Worm (Caenorhabditis elegans) whole organism, L4 larva: ENCODE results near the gene srd-65.

Experiments used
- D1046.2 ChIP-seq: fragments of 200-800 bp; sonication (Bioruptor generic); IDR thresholded peaks from 2 replicates; pipeline ENCODE4 v1.3.6; 2022; ENCODE audit warnings: missing genetic modification characterization, missing compliant biosample characterization
- F44E2.7 ChIP-seq: fragments of 200-800 bp; sonication (Bioruptor generic); IDR thresholded peaks from 2 replicates; pipeline ENCODE4 v2.1.2; 2022; ENCODE audit warnings: missing genetic modification characterization, missing compliant biosample characterization
- ZK546.5 ChIP-seq, 2 experiments: sonication (generic microtip); optimal IDR thresholded peaks; 2 replicates each; lab custom pipeline; 2017; ENCODE audit warnings: missing biosample characterization in 2 of 2, missing genetic modification characterization in 2 of 2
- aha-1 ChIP-seq: fragments of 150-350 bp; peaks from one replicate; lab custom pipeline; 2014; ENCODE audit warnings: missing biosample characterization, missing genetic modification characterization
- arid-1 ChIP-seq: fragments of 200-800 bp; sonication (Bioruptor generic); conservative IDR thresholded peaks from 2 replicates; pipeline ENCODE4 v1.3.6; 2022; ENCODE audit warnings: missing genetic modification reagents, missing genetic modification characterization, missing compliant biosample characterization
- attf-4 ChIP-seq: sonication (generic microtip); optimal IDR thresholded peaks from 3 replicates; lab custom pipeline; 2017; ENCODE audit warnings: missing biosample characterization, missing genetic modification characterization
- ceh-28 ChIP-seq: fragments of 150-350 bp; optimal IDR thresholded peaks from 2 replicates; lab custom pipeline; 2014; ENCODE audit warnings: missing biosample characterization, missing genetic modification reagents, missing genetic modification characterization
- ceh-82 ChIP-seq: sonication (generic microtip); optimal IDR thresholded peaks from 2 replicates; lab custom pipeline; 2017; ENCODE audit warnings: missing biosample characterization, missing genetic modification characterization
- daf-12 ChIP-seq: fragments of 150-350 bp; optimal IDR thresholded peaks from 2 replicates; lab custom pipeline; 2014; ENCODE audit warnings: missing biosample characterization, missing genetic modification reagents, missing genetic modification characterization
- daf-19 ChIP-seq: fragments of 200-800 bp; sonication (Bioruptor generic); conservative IDR thresholded peaks from 2 replicates; pipeline ENCODE4 v1.3.6; 2022; ENCODE audit warnings: missing genetic modification characterization, missing compliant biosample characterization
- daf-8 ChIP-seq: fragments of 200-800 bp; sonication (Bioruptor generic); IDR thresholded peaks from 2 replicates; pipeline ENCODE4 v1.3.6; 2022; ENCODE audit warnings: missing genetic modification characterization, missing compliant biosample characterization
- dmd-6 ChIP-seq: fragments of 200-800 bp; sonication (Bioruptor generic); IDR thresholded peaks from 2 replicates; pipeline ENCODE4 v1.3.6; 2022; ENCODE audit warnings: missing genetic modification reagents, missing genetic modification characterization, missing compliant biosample characterization
- dmd-8 ChIP-seq: fragments of 200-800 bp; sonication (Bioruptor generic); IDR thresholded peaks from 2 replicates; pipeline ENCODE4 v1.3.6; 2022; ENCODE audit warnings: missing genetic modification characterization, missing compliant biosample characterization
- dpl-1 ChIP-seq: fragments of 150-350 bp; optimal IDR thresholded peaks from 2 replicates; lab custom pipeline; 2014; ENCODE audit warnings: missing biosample characterization, missing genetic modification reagents, missing genetic modification characterization
- egl-43 ChIP-seq: fragments of 200-800 bp; sonication (Bioruptor generic); IDR thresholded peaks from 2 replicates; pipeline ENCODE4 v1.3.6; 2022; ENCODE audit warnings: missing genetic modification reagents, missing genetic modification characterization, missing compliant biosample characterization
- gei-8 ChIP-seq: fragments of 200-800 bp; sonication (Bioruptor generic); optimal IDR thresholded peaks from 2 replicates; lab custom pipeline; 2018; ENCODE audit warnings: mild to moderate bottlenecking, missing genetic modification characterization, missing compliant biosample characterization
- jun-1 ChIP-seq: fragments of 150-350 bp; optimal IDR thresholded peaks from 2 replicates; lab custom pipeline; 2014; ENCODE audit warnings: missing biosample characterization, missing genetic modification reagents, missing genetic modification characterization
- lim-7 ChIP-seq: fragments of 200-800 bp; sonication (Bioruptor generic); IDR thresholded peaks from 2 replicates; pipeline ENCODE4 v1.3.6; 2022; ENCODE audit warnings: missing genetic modification characterization, missing compliant biosample characterization
- lin-1 ChIP-seq: fragments of 200-800 bp; sonication (Bioruptor generic); IDR thresholded peaks from 2 replicates; pipeline ENCODE4 v1.3.6; 2022; ENCODE audit warnings: missing genetic modification reagents, missing genetic modification characterization, missing compliant biosample characterization
- lin-15B ChIP-seq: fragments of 150-350 bp; sonication (generic microtip); optimal IDR thresholded peaks from 3 replicates; lab custom pipeline; 2014; ENCODE audit warnings: missing biosample characterization, missing genetic modification characterization
- lir-3 ChIP-seq: sonication (generic microtip); optimal IDR thresholded peaks from 2 replicates; lab custom pipeline; 2016; ENCODE audit warnings: mild to moderate bottlenecking, missing genetic modification characterization, missing compliant biosample characterization
- madf-9 ChIP-seq: fragments of 200-800 bp; sonication (Bioruptor generic); conservative IDR thresholded peaks from 2 replicates; pipeline ENCODE4 v1.3.6; 2022; ENCODE audit warnings: missing genetic modification reagents, missing genetic modification characterization, missing compliant biosample characterization
- nhr-10 ChIP-seq: fragments of 150-350 bp; optimal IDR thresholded peaks from 2 replicates; lab custom pipeline; 2014; ENCODE audit warnings: missing biosample characterization, missing genetic modification characterization
- nhr-102 ChIP-seq: sonication (generic microtip); optimal IDR thresholded peaks from 2 replicates; lab custom pipeline; 2016; ENCODE audit warnings: mild to moderate bottlenecking, missing genetic modification characterization, moderate library complexity, missing compliant biosample characterization
- nhr-237 ChIP-seq: sonication (generic microtip); optimal IDR thresholded peaks from 2 replicates; lab custom pipeline; 2017; ENCODE audit warnings: missing biosample characterization, missing genetic modification characterization
- nhr-41 ChIP-seq: fragments of 200-800 bp; sonication (Bioruptor generic); IDR thresholded peaks from 2 replicates; pipeline ENCODE4 v1.3.6; 2022; ENCODE audit warnings: missing genetic modification reagents, missing genetic modification characterization, missing compliant biosample characterization
- nhr-76 ChIP-seq: fragments of 150-350 bp; optimal IDR thresholded peaks from 2 replicates; lab custom pipeline; 2014; ENCODE audit warnings: missing biosample characterization, missing genetic modification characterization
- pha-4 ChIP-seq, 2 experiments: fragments of 150-350 bp in 1 of 2; fragments of 200-800 bp in 1 of 2; sonication (Bioruptor generic) in 1 of 2; IDR thresholded peaks in 1 of 2; optimal IDR thresholded peaks in 1 of 2; 2 replicates each; pipeline versions ENCODE4 v1.3.6 to Lab custom; 2014 to 2022; ENCODE audit warnings: missing genetic modification characterization in 2 of 2, missing genetic modification reagents in 2 of 2, missing biosample characterization in 1 of 2, missing compliant biosample characterization in 1 of 2
- skn-1 ChIP-seq: fragments of 150-350 bp; optimal IDR thresholded peaks from 2 replicates; lab custom pipeline; 2014; ENCODE audit warnings: missing biosample characterization, missing genetic modification characterization
- tra-1 ChIP-seq: fragments of 200-800 bp; sonication (Bioruptor generic); IDR thresholded peaks from 2 replicates; pipeline ENCODE4 v1.3.6; 2022; ENCODE audit warnings: missing genetic modification reagents, missing genetic modification characterization, missing compliant biosample characterization
- unc-39 ChIP-seq: sonication (generic microtip); optimal IDR thresholded peaks from 2 replicates; lab custom pipeline; 2017; ENCODE audit warnings: missing biosample characterization, missing genetic modification characterization
- unc-62 ChIP-seq, 3 experiments: fragments of 150-350 bp in 1 of 3; sonication (generic microtip); optimal IDR thresholded peaks in 2 of 3; peaks in 1 of 3; 1 replicate in 1 of 3; 2 replicates in 2 of 3; lab custom pipeline; 2014 to 2017; ENCODE audit warnings: missing biosample characterization in 3 of 3, missing genetic modification characterization in 3 of 3, missing genetic modification reagents in 3 of 3, missing genotype in 1 of 3
- vab-7 ChIP-seq: fragments of 200-800 bp; sonication (Bioruptor generic); IDR thresholded peaks from 2 replicates; pipeline ENCODE4 v1.3.6; 2022; ENCODE audit warnings: missing genetic modification reagents, missing genetic modification characterization, missing compliant biosample characterization
- zip-11 ChIP-seq: fragments of 200-800 bp; sonication (Bioruptor generic); IDR thresholded peaks from 2 replicates; pipeline ENCODE4 v1.3.6; 2022; ENCODE audit warnings: missing genetic modification characterization, missing compliant biosample characterization

The srd-65 gene

DNA sequence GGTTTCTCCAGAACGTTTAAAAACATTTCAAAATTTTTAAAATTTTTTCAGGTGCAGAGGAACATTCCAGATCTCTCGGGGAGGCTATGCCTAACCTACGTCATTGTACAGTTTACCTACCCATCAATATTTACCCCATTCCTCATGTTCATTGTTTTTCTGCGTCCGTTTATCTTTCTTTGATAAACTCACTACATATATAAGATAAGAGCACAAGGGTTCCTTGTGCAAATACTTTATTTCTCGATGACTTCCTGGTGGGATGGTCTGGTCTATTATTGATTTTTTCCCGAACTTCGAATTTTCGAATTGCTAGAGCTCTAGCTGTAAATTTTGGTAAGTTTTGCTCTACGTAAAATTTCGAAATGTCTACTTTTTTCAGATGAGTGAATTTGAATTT is 9.6 kb upstream of the srd-65 start:
- no peak for TF ChIP-seq vab-7
- TF ChIP-seq ceh-82 (tag; lab: Kevin White, UChicago): no peak
- TF ChIP-seq arid-1 (GFP tag; lab: Robert Waterston, UW): no peak
- no peak for TF ChIP-seq madf-9 (GFP tag; lab: Robert Waterston, UW)
- TF ChIP-seq egl-43: no peak
- TF ChIP-seq F44E2.7 (GFP tag; lab: Robert Waterston, UW): no peak
- no peak for TF ChIP-seq daf-8
- TF ChIP-seq ceh-28 (tag; lab: Kevin White, UChicago): no peak
- TF ChIP-seq aha-1 (tag; lab: Kevin White, UChicago): no peak
- TF ChIP-seq dmd-6 (GFP tag; lab: Robert Waterston, UW): no peak
- no peak for TF ChIP-seq nhr-76 (tag; lab: Kevin White, UChicago)
- no peak for TF ChIP-seq nhr-102 (tag; lab: Kevin White, UChicago)
- TF ChIP-seq zip-11 (GFP tag; lab: Robert Waterston, UW): no peak
- no peak for TF ChIP-seq unc-39 (tag; lab: Kevin White, UChicago)
- TF ChIP-seq, all 104 proteins: peak for 0

DNA sequence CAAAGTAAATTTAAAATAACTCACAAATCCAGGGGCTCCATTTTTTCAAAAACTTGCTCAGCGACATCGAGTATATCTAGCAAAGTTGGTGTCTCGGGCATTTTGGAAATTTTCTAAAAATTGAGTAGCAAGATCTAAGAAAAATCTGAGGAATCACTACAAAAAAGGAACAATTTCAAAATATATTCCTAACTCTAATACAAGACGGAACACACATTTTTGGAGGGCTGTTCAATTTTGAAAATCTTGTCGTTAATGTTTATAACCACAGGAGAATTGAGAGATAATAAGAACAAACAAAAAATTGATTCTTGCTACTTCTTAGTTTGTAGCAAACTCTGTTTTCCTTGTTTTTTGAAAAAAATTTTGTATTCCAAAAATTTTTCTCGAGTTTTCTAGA is 8.5 kb upstream of the srd-65 start, which contains the start of gene fbxa-47:
Gene fbxa-47 (minus strand): TSS at position 101 of the 400 bp plus-strand sequence.
- no peak for TF ChIP-seq jun-1 (tag; lab: Kevin White, UChicago)
- TF ChIP-seq vab-7: no peak
- no peak for TF ChIP-seq unc-62 (GFP tag; optimal IDR thresholded peaks at IDR 0.05 in 1 of 2; lab: Kevin White, UChicago)
- no peak for TF ChIP-seq unc-62 (tag; optimal IDR thresholded peaks at IDR 0.05; lab: Kevin White, UChicago)
- no peak for TF ChIP-seq pha-4 (GFP tag; IDR thresholded peaks at IDR 0.05; lab: Robert Waterston, UW)
- TF ChIP-seq pha-4 (tag; optimal IDR thresholded peaks at IDR 0.05; lab: Kevin White, UChicago): no peak
- TF ChIP-seq egl-43: no peak
- no peak for TF ChIP-seq nhr-41 (GFP tag; lab: Robert Waterston, UW)

DNA sequence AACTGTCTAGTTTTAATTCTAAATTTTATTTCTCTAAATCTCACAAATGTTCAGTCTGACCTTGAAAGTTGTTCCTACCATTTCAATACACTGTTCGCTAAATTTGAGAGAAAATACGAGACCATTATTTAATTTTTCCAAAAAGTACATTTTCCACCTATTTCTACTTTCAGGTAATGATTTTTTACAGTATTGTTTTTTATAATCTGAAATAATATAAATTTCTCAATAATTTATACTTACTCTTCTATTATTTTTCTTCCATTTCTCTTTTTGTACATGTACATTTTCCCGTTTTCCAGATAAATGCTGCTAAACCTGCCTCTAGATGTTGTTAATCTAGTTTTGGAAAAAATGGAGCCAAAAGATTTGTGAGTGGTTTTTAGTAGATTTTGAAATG is 3.6 kb upstream of the srd-65 start, which contains the start of gene fbxa-62:
Gene fbxa-62 (plus strand): TSS at position 301 of the 400 bp plus-strand sequence.
- TF ChIP-seq arid-1 (GFP tag; lab: Robert Waterston, UW) (no peak), jun-1 (tag; lab: Kevin White, UChicago) (no peak), nhr-10 (tag; lab: Kevin White, UChicago) (no peak), ceh-82 (tag; lab: Kevin White, UChicago) (no peak), D1046.2 (GFP tag; lab: Robert Waterston, UW) (no peak), dmd-8 (GFP tag; lab: Robert Waterston, UW) (no peak), attf-4 (no peak), daf-19 (no peak), lir-3 (tag; lab: Kevin White, UChicago) (no peak), nhr-102 (tag; lab: Kevin White, UChicago) (no peak), skn-1 (tag; lab: Kevin White, UChicago) (no peak), tra-1 (GFP tag; lab: Robert Waterston, UW) (no peak), gei-8 (GFP tag; lab: Kevin White, UChicago) (no peak), lim-7 (GFP tag; lab: Robert Waterston, UW) (no peak), lin-15B (tag; lab: Kevin White, UChicago) (no peak), ZK546.5 (tag; optimal IDR thresholded peaks at IDR 0.05; lab: Kevin White, UChicago) (no peak), madf-9 (GFP tag; lab: Robert Waterston, UW) (no peak), nhr-237 (tag; lab: Kevin White, UChicago) (no peak)

DNA sequence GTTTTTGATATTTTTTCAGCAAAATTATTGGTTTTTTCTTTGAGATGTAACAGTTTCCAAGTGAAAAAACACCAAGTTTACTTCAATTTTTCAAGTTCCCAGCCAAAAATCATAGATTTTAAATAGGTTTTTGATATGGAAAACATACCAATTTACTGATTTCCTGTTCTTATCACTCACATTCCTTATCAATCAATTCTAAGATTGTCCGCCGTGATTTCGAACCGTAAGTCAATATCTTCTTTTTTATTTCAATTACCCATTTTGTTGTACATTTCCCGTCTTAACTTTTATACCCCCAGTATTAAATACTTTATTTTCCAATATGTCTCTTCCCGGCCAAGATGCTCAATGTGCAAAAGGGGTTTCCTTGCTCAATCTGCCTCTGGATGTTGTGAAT is 646 bp upstream of the srd-65 start, which contains the start of gene fbxa-38:
Gene fbxa-38 (plus strand): TSS at position 195 of the 400 bp plus-strand sequence.
- no peak for TF ChIP-seq dmd-8 (GFP tag; lab: Robert Waterston, UW)
- TF ChIP-seq daf-12: no peak
- no peak for TF ChIP-seq dpl-1
- no peak for TF ChIP-seq lin-1 (GFP tag; lab: Robert Waterston, UW)
